Fruit fly (Drosophila melanogaster): ENCODE data around the gene kmr.

DNA sequence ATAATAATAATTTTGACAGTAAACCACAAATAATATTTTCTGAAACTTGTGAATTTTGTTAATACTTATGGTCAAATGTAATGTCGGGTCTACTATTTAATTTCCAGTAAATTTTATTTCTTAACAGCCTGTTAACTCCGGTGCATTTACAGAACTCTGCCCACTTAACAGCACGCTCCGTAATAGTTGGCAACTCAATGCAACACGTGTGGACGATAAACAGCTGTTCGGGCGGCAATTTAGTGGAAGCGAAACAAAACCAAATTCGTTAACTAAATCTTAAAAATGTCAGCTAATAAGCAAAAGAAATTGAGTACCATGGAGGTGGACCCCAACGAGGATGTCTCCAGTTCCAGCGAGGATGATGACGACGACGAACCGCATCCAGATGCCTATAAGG, 65.8 kb downstream of the kmr start, which contains the start of gene CG9286:
- TF ChIP-seq kay (GFP tag; ENCODE audit: borderline replicate concordance) (no peak), CG33017 (tag; optimal IDR thresholded peaks at IDR 0.05) (no peak), bab1 (GFP tag; optimal IDR thresholded peaks at IDR 0.05) (peak; percentile 10), toe (GFP tag; optimal IDR thresholded peaks at IDR 0.05) (no peak), CG1620 (GFP tag; optimal IDR thresholded peaks at IDR 0.05) (no peak), cic (GFP tag; optimal IDR thresholded peaks at IDR 0.05) (no peak), CG5204 (GFP tag; optimal IDR thresholded peaks at IDR 0.05) (no peak), CG12768 (GFP tag; optimal IDR thresholded peaks at IDR 0.05) (no peak), cnc (optimal IDR thresholded peaks at IDR 0.05) (no peak)

Data from whole organism, adult.